Worm (Caenorhabditis elegans): Measurements from ENCODE around the gene lpr-3.

The lpr-3 gene

ce11 chrX:11034430-11035117 is 22.6 kb upstream of the lpr-3 start:
- TF ChIP-seq dao-5 (tag; optimal IDR thresholded peaks at IDR 0.05) (no peak), him-1 (tag; optimal IDR thresholded peaks at IDR 0.05) (peak; percentile 54)

- no peak for TF ChIP-seq dao-5 (tag; optimal IDR thresholded peaks at IDR 0.05)
- no peak for TF ChIP-seq W03F9.2 (tag; optimal IDR thresholded peaks at IDR 0.05)
- no peak for TF ChIP-seq him-1 (tag; optimal IDR thresholded peaks at IDR 0.05)
Measured at ce11 chrX:11035563-11035962, 21.6 kb upstream of the lpr-3 start.

ce11 chrX:11036114-11037087 is 20.8 kb upstream of the lpr-3 start:
- no peak for TF ChIP-seq dao-5 (tag; optimal IDR thresholded peaks at IDR 0.05)

ce11 chrX:11038221-11038620 is 19.0 kb upstream of the lpr-3 start:
- no peak for TF ChIP-seq dao-5 (tag; optimal IDR thresholded peaks at IDR 0.05)
- no peak for TF ChIP-seq W03F9.2 (tag; optimal IDR thresholded peaks at IDR 0.05)
- TF ChIP-seq him-1 (tag; optimal IDR thresholded peaks at IDR 0.05) = no peak

- no peak for TF ChIP-seq dao-5 (tag; optimal IDR thresholded peaks at IDR 0.05)
- no peak for TF ChIP-seq him-1 (tag; optimal IDR thresholded peaks at IDR 0.05)
- TF ChIP-seq W03F9.2 (tag; optimal IDR thresholded peaks at IDR 0.05) = no peak
Measured at ce11 chrX:11042777-11043176, 14.4 kb upstream of the lpr-3 start, which contains the start of gene C09F12.3. Gene C09F12.3, minus strand, starts transcription at chrX:11042877.

- TF ChIP-seq him-1 (tag; optimal IDR thresholded peaks at IDR 0.05) (no peak), W03F9.2 (tag; optimal IDR thresholded peaks at IDR 0.05) (no peak), dao-5 (tag; optimal IDR thresholded peaks at IDR 0.05) (no peak)
Measured at ce11 chrX:11047183-11047582, 10.0 kb upstream of the lpr-3 start, which contains the start of gene clc-1. Gene clc-1, plus strand, starts transcription at chrX:11047446.

- TF ChIP-seq dao-5 (tag; optimal IDR thresholded peaks at IDR 0.05) (no peak), W03F9.2 (tag; optimal IDR thresholded peaks at IDR 0.05) (no peak), him-1 (tag; optimal IDR thresholded peaks at IDR 0.05) (no peak)
Measured at ce11 chrX:11050335-11050734, 6.9 kb upstream of the lpr-3 start.

- TF ChIP-seq W03F9.2 (tag; optimal IDR thresholded peaks at IDR 0.05) (no peak), him-1 (tag; optimal IDR thresholded peaks at IDR 0.05) (no peak), dao-5 (tag; optimal IDR thresholded peaks at IDR 0.05) (no peak)
Measured at ce11 chrX:11053615-11054014, 3.6 kb upstream of the lpr-3 start, which contains the start of gene C09F12.2. Gene C09F12.2, plus strand, starts transcription at chrX:11053915.

- TF ChIP-seq W03F9.2 (tag; optimal IDR thresholded peaks at IDR 0.05) (no peak), dao-5 (tag; optimal IDR thresholded peaks at IDR 0.05) (no peak), him-1 (tag; optimal IDR thresholded peaks at IDR 0.05) (no peak)
Measured at ce11 chrX:11059744-11060143, 2.5 kb downstream of the lpr-3 start, which contains the start of gene lpr-6. Gene lpr-6, plus strand, starts transcription at chrX:11059994.

- no peak for TF ChIP-seq dao-5 (tag; optimal IDR thresholded peaks at IDR 0.05)
Measured at ce11 chrX:11060940-11061339, 3.7 kb downstream of the lpr-3 start.

ce11 chrX:11061904-11062303 is 4.7 kb downstream of the lpr-3 start, which contains the start of gene lpr-5:
Gene lpr-5, plus strand, starts transcription at chrX:11062123.
- no peak for TF ChIP-seq W03F9.2 (tag; optimal IDR thresholded peaks at IDR 0.05)
- no peak for TF ChIP-seq him-1 (tag; optimal IDR thresholded peaks at IDR 0.05)
- no peak for TF ChIP-seq dao-5 (tag; optimal IDR thresholded peaks at IDR 0.05)

ce11 chrX:11064799-11065198 is 7.6 kb downstream of the lpr-3 start, which contains the start of gene lpr-4:
Gene lpr-4, plus strand, starts transcription at chrX:11065126.
- no peak for TF ChIP-seq him-1 (tag; optimal IDR thresholded peaks at IDR 0.05)
- TF ChIP-seq W03F9.2 (tag; optimal IDR thresholded peaks at IDR 0.05) = no peak
- no peak for TF ChIP-seq dao-5 (tag; optimal IDR thresholded peaks at IDR 0.05)

- TF ChIP-seq dao-5 (tag; optimal IDR thresholded peaks at IDR 0.05) = no peak
- TF ChIP-seq W03F9.2 (tag; optimal IDR thresholded peaks at IDR 0.05) = no peak
- TF ChIP-seq him-1 (tag; optimal IDR thresholded peaks at IDR 0.05) = no peak
Measured at ce11 chrX:11067256-11067655, 10.1 kb downstream of the lpr-3 start.

- TF ChIP-seq dao-5 (tag; optimal IDR thresholded peaks at IDR 0.05) (no peak), W03F9.2 (tag; optimal IDR thresholded peaks at IDR 0.05) (no peak), him-1 (tag; optimal IDR thresholded peaks at IDR 0.05) (no peak)
Measured at ce11 chrX:11068334-11068733, 11.1 kb downstream of the lpr-3 start, which contains the start of gene apt-9. Gene apt-9, plus strand, starts transcription at chrX:11068527.
